Worm (Caenorhabditis elegans): ENCODE data around the gene T25D10.4.

- TF ChIP-seq tra-4 (tag; optimal IDR thresholded peaks at IDR 0.05) (no peak), ama-1 (optimal IDR thresholded peaks at IDR 0.05) (no peak), tbx-11 (GFP tag; IDR thresholded peaks at IDR 0.05) (no peak)
Measured at ce11 chrII:6387937-6388336, 22.1 kb downstream of the T25D10.4 start, which contains the start of gene F58F12.2.
